Fruit fly (Drosophila melanogaster): ENCODE results near the gene CG8539.
A peak's percentile ranks its signal among the peaks of the same experiment; 100 is the strongest.

CG8539 gene

DNA sequence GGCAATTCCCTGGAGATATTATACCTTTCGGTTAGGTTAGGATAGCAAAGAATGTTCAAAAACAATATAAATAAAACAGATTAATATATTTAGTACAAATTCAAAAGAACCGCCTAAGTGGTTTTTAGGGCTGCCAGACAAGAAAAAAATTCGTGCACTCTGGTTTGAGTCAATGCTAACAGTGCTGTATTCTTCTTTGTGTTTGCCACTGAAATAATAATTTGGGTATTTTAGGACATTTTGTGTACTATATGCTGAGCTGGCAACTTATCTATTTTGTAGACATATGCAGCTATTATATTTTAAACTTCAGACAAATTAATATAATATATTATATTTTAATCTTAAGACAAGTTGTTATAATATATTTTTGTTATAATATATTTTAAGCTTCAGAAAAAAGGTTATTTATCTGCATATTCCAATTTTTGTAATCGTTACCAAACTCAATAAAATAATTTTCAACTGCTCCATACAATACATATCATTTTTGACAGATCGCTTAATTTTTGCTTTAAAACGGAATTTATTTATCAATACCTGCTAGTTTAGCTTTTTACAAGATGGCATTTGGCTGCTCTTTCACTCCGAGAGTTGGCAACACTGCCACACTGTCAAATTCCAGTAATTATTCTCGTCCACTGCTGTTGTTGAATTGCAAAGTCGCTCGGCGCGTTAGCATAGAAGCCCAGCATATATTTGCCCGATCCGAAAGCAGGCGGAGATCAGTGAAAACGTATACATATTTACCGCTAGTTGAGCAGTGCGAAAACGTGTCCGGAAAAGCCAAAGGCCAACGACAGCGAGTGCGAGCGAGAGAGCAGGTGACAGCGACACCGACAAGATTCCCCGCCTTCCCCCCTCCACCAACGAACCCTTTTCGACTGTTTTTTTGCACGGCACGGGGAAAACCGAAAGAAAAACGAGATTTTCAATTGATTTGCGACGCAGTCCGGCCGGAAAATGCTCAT lies 12.1 kb upstream of the CG8539 start, which contains the start of gene CG7546 (continued):
- no peak for TF ChIP-seq CG10366 (GFP tag; IDR thresholded peaks at IDR 0.05)
- no peak for TF ChIP-seq CG12299 (tag; optimal IDR thresholded peaks at IDR 0.05)
- no peak for TF ChIP-seq NfI (GFP tag; optimal IDR thresholded peaks at IDR 0.05)
- TF ChIP-seq Nf-YA (GFP tag; IDR thresholded peaks at IDR 0.05): no peak
- TF ChIP-seq Ssrp (tag; optimal IDR thresholded peaks at IDR 0.05): peak; percentile 38
- TF ChIP-seq twi (tag; optimal IDR thresholded peaks at IDR 0.05): peak; percentile 29
- TF ChIP-seq so (GFP tag; IDR thresholded peaks at IDR 0.05): no peak
- peak; percentile 69 for TF ChIP-seq slbo (GFP tag; IDR thresholded peaks at IDR 0.05)
- TF ChIP-seq CG6683 (GFP tag; optimal IDR thresholded peaks at IDR 0.05): no peak
- no peak for TF ChIP-seq Mad (GFP tag; optimal IDR thresholded peaks at IDR 0.05)
- TF ChIP-seq CG8089 (GFP tag; optimal IDR thresholded peaks at IDR 0.05): no peak
- TF ChIP-seq D19B (GFP tag; optimal IDR thresholded peaks at IDR 0.05): no peak
- peak; percentile 68 for TF ChIP-seq pita (GFP tag; optimal IDR thresholded peaks at IDR 0.05)
- no peak for TF ChIP-seq insv (GFP tag; optimal IDR thresholded peaks at IDR 0.05)
- peak; percentile 9 for TF ChIP-seq Sin3A (optimal IDR thresholded peaks at IDR 0.05)
- no peak for TF ChIP-seq CG11398 (GFP tag; optimal IDR thresholded peaks at IDR 0.05)
- TF ChIP-seq Hmx (GFP tag; optimal IDR thresholded peaks at IDR 0.05): no peak
- TF ChIP-seq Fer1 (GFP tag; optimal IDR thresholded peaks at IDR 0.05): no peak
- no peak for TF ChIP-seq CG30020 (tag; optimal IDR thresholded peaks at IDR 0.05)
- peak; percentile 10 for TF ChIP-seq tin (GFP tag; optimal IDR thresholded peaks at IDR 0.05)
- no peak for TF ChIP-seq Sry-δ (GFP tag; optimal IDR thresholded peaks at IDR 0.05)
- no peak for TF ChIP-seq da (GFP tag; optimal IDR thresholded peaks at IDR 0.05)
- no peak for TF ChIP-seq Trl (optimal IDR thresholded peaks at IDR 0.05)
- no peak for TF ChIP-seq Trl (GFP tag; optimal IDR thresholded peaks at IDR 0.05)
- no peak for TF ChIP-seq Elba2 (GFP tag; optimal IDR thresholded peaks at IDR 0.05)
- no peak for TF ChIP-seq Awh (GFP tag; IDR thresholded peaks at IDR 0.05)
- no peak; the same call in 2 of the 3 replicates for TF ChIP-seq CG11456 (GFP tag; IDR thresholded peaks at IDR 0.05)
- no peak for TF ChIP-seq CG8281 (tag; optimal IDR thresholded peaks at IDR 0.05)
- TF ChIP-seq ind (GFP tag; optimal IDR thresholded peaks at IDR 0.05): peak; percentile 56
- peak; percentile 67 for TF ChIP-seq CG30403 (GFP tag; optimal IDR thresholded peaks at IDR 0.05)
- TF ChIP-seq Bgb (GFP tag; IDR thresholded peaks at IDR 0.05; ENCODE audit: partially characterized antibody): no peak
- TF ChIP-seq dati (GFP tag; IDR thresholded peaks at IDR 0.05): no peak
- TF ChIP-seq NK7.1 (GFP tag; optimal IDR thresholded peaks at IDR 0.05): no peak
- no peak for TF ChIP-seq Hand (GFP tag; optimal IDR thresholded peaks at IDR 0.05)
- TF ChIP-seq jigr1 (GFP tag; IDR thresholded peaks at IDR 0.05): no peak
- no peak for TF ChIP-seq pfk (GFP tag; optimal IDR thresholded peaks at IDR 0.05)
- peak in 1 of 2 experiments; percentile 49 for TF ChIP-seq dpn (GFP tag; optimal IDR thresholded peaks at IDR 0.05)
- no peak for TF ChIP-seq nom (GFP tag; optimal IDR thresholded peaks at IDR 0.05)
- no peak for TF ChIP-seq sima (GFP tag; optimal IDR thresholded peaks at IDR 0.05)
- TF ChIP-seq Dfd (GFP tag; optimal IDR thresholded peaks at IDR 0.05): no peak
- peak; percentile 49 for TF ChIP-seq Meics (GFP tag; optimal IDR thresholded peaks at IDR 0.05)
- no peak for TF ChIP-seq bab2 (GFP tag; optimal IDR thresholded peaks at IDR 0.05)
- no peak for TF ChIP-seq CG15011 (GFP tag; optimal IDR thresholded peaks at IDR 0.05)
- no peak for TF ChIP-seq slou (GFP tag; optimal IDR thresholded peaks at IDR 0.05)
- TF ChIP-seq H15 (GFP tag; IDR thresholded peaks at IDR 0.05): no peak
- no peak for TF ChIP-seq CG4282 (GFP tag; optimal IDR thresholded peaks at IDR 0.05)
- peak; percentile 50; the same call in 1 of the 2 replicates for TF ChIP-seq CG10321 (GFP tag; IDR thresholded peaks at IDR 0.05)
- no peak for TF ChIP-seq gcm (GFP tag; optimal IDR thresholded peaks at IDR 0.05)
- TF ChIP-seq Chrac-16 (GFP tag; optimal IDR thresholded peaks at IDR 0.05): peak; percentile 10
- TF ChIP-seq cato (GFP tag; optimal IDR thresholded peaks at IDR 0.05; ENCODE audit: borderline replicate concordance): no peak
